Fruit fly (Drosophila melanogaster) whole organism, embryonic: Measurements from ENCODE around the gene Nsun5.

Experiments
- Antp ChIP-seq: fragments of 200-800 bp; sonication (Bioruptor generic); optimal IDR thresholded peaks from 3 replicates; lab custom pipeline; 2016; ENCODE audit warnings: missing biosample characterization, missing genetic modification characterization
- Atf-2 ChIP-seq: fragments of 200-800 bp; sonication (Bioruptor generic); optimal IDR thresholded peaks from 2 replicates; lab custom pipeline; 2016; ENCODE audit warnings: missing biosample characterization, missing genetic modification characterization
- Awh ChIP-seq: fragments of 200-800 bp; sonication (Bioruptor generic); IDR thresholded peaks from 2 replicates; pipeline ENCODE4, ENCODE4 v1.3.6; 2022; ENCODE audit warnings: missing biosample characterization, missing genetic modification characterization
- CG10431 ChIP-seq: fragments of 200-800 bp; sonication (Bioruptor generic); optimal IDR thresholded peaks from 3 replicates; lab custom pipeline; 2018; ENCODE audit warnings: missing biosample characterization, mild to moderate bottlenecking, missing genetic modification characterization
- CG10654 ChIP-seq: fragments of 200-800 bp; sonication (Bioruptor generic); optimal IDR thresholded peaks from 2 replicates; lab custom pipeline; 2016; ENCODE audit warnings: missing biosample characterization, missing genetic modification characterization
- CG15073 ChIP-seq: fragments of 200-800 bp; sonication (Bioruptor generic); optimal IDR thresholded peaks from 2 replicates; lab custom pipeline; 2016; ENCODE audit warnings: missing biosample characterization, missing genetic modification characterization
- CG1603 ChIP-seq: fragments of 200-800 bp; sonication (Bioruptor generic); optimal IDR thresholded peaks from 2 replicates; lab custom pipeline; 2019; ENCODE audit warnings: missing biosample characterization, mild to moderate bottlenecking, missing genetic modification characterization, moderate library complexity
- CG17328 ChIP-seq: fragments of 200-800 bp; sonication (Bioruptor generic); IDR thresholded peaks from 2 replicates; pipeline ENCODE4 v1.3.6; 2022; ENCODE audit warnings: missing biosample characterization, missing genetic modification characterization
- CG2678 ChIP-seq: fragments of 200-800 bp; sonication (Bioruptor generic); optimal IDR thresholded peaks from 3 replicates; lab custom pipeline; 2019; ENCODE audit warnings: missing biosample characterization, mild to moderate bottlenecking, missing genetic modification characterization, moderate library complexity
- CG3407 ChIP-seq: fragments of 200-800 bp; sonication (Bioruptor generic); optimal IDR thresholded peaks from 2 replicates; lab custom pipeline; 2018; ENCODE audit warnings: missing biosample characterization, mild to moderate bottlenecking, missing genetic modification characterization
- CG6272 ChIP-seq: fragments of 200-800 bp; sonication (Bioruptor generic); IDR thresholded peaks from 2 replicates; pipeline ENCODE4 v1.3.6; 2022; ENCODE audit warnings: missing biosample characterization, missing genetic modification characterization
- CG6813 ChIP-seq: fragments of 200-800 bp; sonication (Bioruptor generic); optimal IDR thresholded peaks from 2 replicates; lab custom pipeline; 2017; ENCODE audit warnings: missing biosample characterization, missing genetic modification characterization, mild to moderate bottlenecking, moderate library complexity, missing genetic modification reagents
- CG6854 ChIP-seq: fragments of 200-800 bp; sonication (Bioruptor generic); optimal IDR thresholded peaks from 3 replicates; lab custom pipeline; 2017; ENCODE audit warnings: missing biosample characterization, mild to moderate bottlenecking, missing genetic modification characterization
- CG7928 ChIP-seq: fragments of 200-800 bp; sonication (Bioruptor generic); optimal IDR thresholded peaks from 2 replicates; lab custom pipeline; 2017; ENCODE audit warnings: missing biosample characterization, mild to moderate bottlenecking, missing genetic modification characterization
- E2f2 ChIP-seq: fragments of 200-800 bp; sonication (Bioruptor generic); IDR thresholded peaks from 2 replicates; pipeline ENCODE4 v1.3.6; 2022; ENCODE audit warnings: missing biosample characterization, missing genetic modification characterization
- ERR ChIP-seq: fragments of 200-800 bp; sonication (Bioruptor generic); optimal IDR thresholded peaks from 2 replicates; lab custom pipeline; 2016; ENCODE audit warnings: missing biosample characterization, missing genetic modification characterization
- Fer2 ChIP-seq: fragments of 200-800 bp; sonication (Bioruptor generic); optimal IDR thresholded peaks from 2 replicates; lab custom pipeline; 2018; ENCODE audit warnings: missing biosample characterization, mild to moderate bottlenecking, missing genetic modification characterization, moderate library complexity
- GATAe ChIP-seq: fragments of 200-800 bp; sonication (Bioruptor generic); conservative IDR thresholded peaks from 2 replicates; pipeline ENCODE4 v1.3.6; 2022; ENCODE audit warnings: missing biosample characterization, missing genetic modification characterization
- H15 ChIP-seq: fragments of 200-800 bp; sonication (Bioruptor generic); IDR thresholded peaks from 3 replicates; pipeline ENCODE4 v1.3.6; 2022; ENCODE audit warnings: missing biosample characterization, missing genetic modification characterization
- HHEX ChIP-seq: fragments of 200-800 bp; sonication (Bioruptor generic); optimal IDR thresholded peaks from 3 replicates; lab custom pipeline; 2017; ENCODE audit warnings: missing biosample characterization, mild to moderate bottlenecking, missing genetic modification characterization, missing genetic modification reagents
- HmgZ ChIP-seq: fragments of 200-800 bp; sonication (Bioruptor generic); optimal IDR thresholded peaks from 2 replicates; lab custom pipeline; 2018; ENCODE audit warnings: missing biosample characterization, mild to moderate bottlenecking, missing genetic modification characterization
- Hmx ChIP-seq: fragments of 200-800 bp; sonication (Bioruptor generic); optimal IDR thresholded peaks from 2 replicates; lab custom pipeline; 2016; ENCODE audit warnings: missing biosample characterization, missing genetic modification characterization
- Hr3 ChIP-seq: fragments of 200-800 bp; sonication (Bioruptor generic); optimal IDR thresholded peaks from 3 replicates; lab custom pipeline; 2016; ENCODE audit warnings: missing biosample characterization, missing genetic modification characterization
- Hr51 ChIP-seq, 2 experiments: fragments of 200-800 bp; sonication (Bioruptor generic); optimal IDR thresholded peaks; 2 replicates in 1 of 2; 3 replicates in 1 of 2; lab custom pipeline; 2016 to 2018; ENCODE audit warnings: missing biosample characterization in 2 of 2, missing genetic modification characterization in 2 of 2, mild to moderate bottlenecking in 1 of 2, moderate library complexity in 1 of 2
- Lpt ChIP-seq: fragments of >200 bp; optimal IDR thresholded peaks from 2 replicates; lab custom pipeline; 2018; ENCODE audit warnings: missing biosample characterization, missing genetic modification characterization
- NC2α ChIP-seq: fragments of 200-800 bp; sonication (Bioruptor generic); optimal IDR thresholded peaks from 2 replicates; lab custom pipeline; 2016; ENCODE audit warnings: missing biosample characterization, missing genetic modification characterization
- NC2β ChIP-seq: fragments of 200-800 bp; sonication (Bioruptor generic); optimal IDR thresholded peaks from 2 replicates; lab custom pipeline; 2016; ENCODE audit warnings: missing biosample characterization, missing genetic modification characterization
- Oli ChIP-seq: fragments of 200-800 bp; sonication (Bioruptor generic); optimal IDR thresholded peaks from 2 replicates; lab custom pipeline; 2018; ENCODE audit warnings: missing biosample characterization, mild to moderate bottlenecking, missing genetic modification characterization, moderate library complexity
- Pdp1 ChIP-seq, 2 experiments: fragments of 200-800 bp; sonication (Bioruptor generic); optimal IDR thresholded peaks; 3 replicates each; lab custom pipeline; 2016; ENCODE audit warnings: missing biosample characterization in 2 of 2, missing genetic modification characterization in 2 of 2, mild to moderate bottlenecking in 1 of 2, moderate library complexity in 1 of 2
- Stat92E ChIP-seq, 3 experiments: fragments of >200 bp in 2 of 3; fragments of 200-800 bp in 1 of 3; sonication (Bioruptor generic) in 1 of 3; optimal IDR thresholded peaks; 2 replicates each; lab custom pipeline; 2017 to 2019; ENCODE audit warnings: missing biosample characterization in 3 of 3, missing genetic modification characterization in 3 of 3, mild to moderate bottlenecking in 1 of 3, moderate library complexity in 1 of 3
- Xrp1 ChIP-seq: fragments of 200-800 bp; sonication (Bioruptor generic); IDR thresholded peaks from 2 replicates; pipeline ENCODE4 v1.3.6; 2022; ENCODE audit warnings: missing biosample characterization, missing genetic modification characterization
- bbx ChIP-seq: fragments of 200-800 bp; sonication (Bioruptor generic); IDR thresholded peaks from 2 replicates; pipeline ENCODE4 v1.3.6; 2022; ENCODE audit warnings: missing biosample characterization, missing genetic modification characterization; ENCODE audit not compliant: partially characterized antibody
- br ChIP-seq: fragments of >200 bp; optimal IDR thresholded peaks from 2 replicates; lab custom pipeline; 2017
- crc ChIP-seq: fragments of 200-800 bp; sonication (Bioruptor generic); optimal IDR thresholded peaks from 2 replicates; lab custom pipeline; 2016; ENCODE audit warnings: missing biosample characterization, missing genetic modification characterization
- dysf ChIP-seq: fragments of 200-800 bp; sonication (Bioruptor generic); IDR thresholded peaks from 3 replicates; pipeline ENCODE4 v1.3.6; 2022; ENCODE audit warnings: missing biosample characterization, missing genetic modification characterization
- fru ChIP-seq: fragments of >200 bp; optimal IDR thresholded peaks from 2 replicates; lab custom pipeline; 2017
- gcm2 ChIP-seq: fragments of 200-800 bp; sonication (Bioruptor generic); optimal IDR thresholded peaks from 2 replicates; lab custom pipeline; 2016; ENCODE audit warnings: missing biosample characterization, missing genetic modification characterization
- inv ChIP-seq: fragments of 200-800 bp; sonication (Bioruptor generic); IDR thresholded peaks from 2 replicates; pipeline ENCODE4 v1.3.6; 2022; ENCODE audit warnings: missing biosample characterization, missing genetic modification characterization; ENCODE audit not compliant: partially characterized antibody
- ken ChIP-seq: fragments of 200-800 bp; sonication (Bioruptor generic); IDR thresholded peaks from 3 replicates; pipeline ENCODE4 v1.3.6; 2022; ENCODE audit warnings: missing biosample characterization, missing genetic modification characterization
- kni ChIP-seq: fragments of 200-800 bp; sonication (Bioruptor generic); optimal IDR thresholded peaks from 3 replicates; lab custom pipeline; 2017; ENCODE audit warnings: mild to moderate bottlenecking, missing biosample characterization, missing genetic modification reagents, missing genetic modification characterization
- lov ChIP-seq, 2 experiments: fragments of 200-800 bp in 1 of 2; fragments of >200 bp in 1 of 2; sonication (Bioruptor generic) in 1 of 2; IDR thresholded peaks in 1 of 2; optimal IDR thresholded peaks in 1 of 2; 2 replicates in 1 of 2; 3 replicates in 1 of 2; pipeline versions ENCODE4 v1.3.6 to Lab custom; 2017 to 2022; ENCODE audit warnings: missing biosample characterization in 1 of 2, missing genetic modification characterization in 1 of 2
- onecut ChIP-seq: fragments of 200-800 bp; sonication (Bioruptor generic); IDR thresholded peaks from 2 replicates; pipeline ENCODE4 v1.3.6; 2022; ENCODE audit warnings: missing biosample characterization, missing genetic modification characterization
- pfk ChIP-seq: fragments of 200-800 bp; sonication (Bioruptor generic); optimal IDR thresholded peaks from 2 replicates; lab custom pipeline; 2018; ENCODE audit warnings: missing biosample characterization, mild to moderate bottlenecking, missing genetic modification characterization, moderate library complexity
- rib ChIP-seq: fragments of 200-800 bp; sonication (Bioruptor generic); IDR thresholded peaks from 2 replicates; pipeline ENCODE4 v1.3.6; 2022; ENCODE audit warnings: missing biosample characterization, missing genetic modification characterization
- run ChIP-seq: fragments of 200-800 bp; sonication (Bioruptor generic); optimal IDR thresholded peaks from 3 replicates; lab custom pipeline; 2018; ENCODE audit warnings: missing biosample characterization, mild to moderate bottlenecking, missing genetic modification characterization
- sqz ChIP-seq: fragments of 200-800 bp; sonication (Bioruptor generic); optimal IDR thresholded peaks from 3 replicates; lab custom pipeline; 2018; ENCODE audit warnings: missing biosample characterization, mild to moderate bottlenecking, missing genetic modification characterization
- tup ChIP-seq: fragments of 200-800 bp; sonication (Bioruptor generic); optimal IDR thresholded peaks from 2 replicates; lab custom pipeline; 2016; ENCODE audit warnings: missing biosample characterization, mild to moderate bottlenecking, missing genetic modification characterization, moderate library complexity
- wdn ChIP-seq: fragments of 200-800 bp; sonication (Bioruptor generic); IDR thresholded peaks from 2 replicates; pipeline ENCODE4 v1.3.6; 2022; ENCODE audit warnings: missing biosample characterization, missing genetic modification characterization
- wek ChIP-seq: fragments of 200-800 bp; sonication (Bioruptor generic); optimal IDR thresholded peaks from 3 replicates; lab custom pipeline; 2018; ENCODE audit warnings: missing biosample characterization, mild to moderate bottlenecking, missing genetic modification characterization, moderate library complexity

Gene Nsun5

DNA sequence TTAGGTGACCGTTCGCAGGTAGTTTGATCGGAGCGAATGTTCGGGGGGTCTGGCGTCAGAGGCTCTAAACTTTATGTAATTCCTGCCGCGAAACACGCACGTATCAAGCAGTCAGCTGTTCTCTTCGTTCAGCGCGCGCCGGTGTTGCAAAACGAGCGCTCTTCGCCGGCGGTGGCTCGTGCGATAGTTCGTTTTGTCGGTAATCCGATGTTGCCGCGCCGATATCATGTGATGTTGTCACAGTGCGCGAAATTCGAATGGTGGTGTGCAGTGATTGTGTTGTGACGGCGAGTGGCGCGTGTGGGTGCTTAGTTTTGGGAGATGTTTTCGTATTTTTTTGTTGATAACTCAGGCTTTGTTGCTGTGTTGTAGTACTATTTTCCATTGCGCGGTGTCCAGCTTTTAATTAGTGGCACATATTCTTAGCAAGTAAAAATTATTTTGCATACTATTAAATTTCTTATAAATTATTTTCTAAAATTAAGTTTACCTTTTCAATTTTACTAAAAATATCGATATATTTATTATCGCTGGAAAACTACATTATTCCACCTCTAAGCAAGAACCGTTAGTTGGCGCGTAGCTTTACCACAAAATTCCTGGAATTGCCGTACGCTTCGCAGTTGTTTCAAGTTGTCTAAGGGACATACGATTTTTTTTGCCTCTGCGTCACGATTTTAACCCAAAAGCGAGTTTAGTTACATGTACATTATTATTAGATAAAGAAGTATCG is 5.3 kb downstream of the Nsun5 start, which contains the start of gene nanos (continued):
- TF ChIP-seq tup (peak; percentile 41), lov (optimal IDR thresholded peaks at IDR 0.05; lab: Kevin White, UChicago) (no peak), lov (GFP tag; IDR thresholded peaks at IDR 0.05; lab: Robert Waterston, UW) (0 out of 3 replicates have a peak, but pooled peaks have one; percentile 53), Hr3 (GFP tag; lab: Kevin White, UChicago) (peak; percentile 42), onecut (GFP tag; lab: Robert Waterston, UW) (no peak), run (tag; lab: Kevin White, UChicago) (no peak), sqz (no peak), GATAe (GFP tag; lab: Robert Waterston, UW) (no peak), bbx (GFP tag; lab: Robert Waterston, UW) (peak; percentile 99), kni (GFP tag; lab: Kevin White, UChicago) (no peak), CG17328 (GFP tag; lab: Robert Waterston, UW) (no peak), Antp (GFP tag; lab: Kevin White, UChicago) (peak; percentile 84), CG6854 (GFP tag; lab: Kevin White, UChicago) (no peak), E2f2 (GFP tag; lab: Robert Waterston, UW) (peak; percentile 99), rib (GFP tag; lab: Robert Waterston, UW) (0 out of 2 replicates have a peak, but pooled peaks have one; percentile 53), pfk (GFP tag; lab: Kevin White, UChicago) (peak; percentile 44), gcm2 (GFP tag; lab: Kevin White, UChicago) (no peak), NC2β (GFP tag; lab: Kevin White, UChicago) (peak; percentile 56), br (lab: Kevin White, UChicago) (no peak), Stat92E (GFP tag; optimal IDR thresholded peaks at IDR 0.05; lab: Kevin White, UChicago) (no peak), Fer2 (no peak), Pdp1 (GFP tag; optimal IDR thresholded peaks at IDR 0.05; lab: Kevin White, UChicago) (peak; percentile 57 to 99), CG3407 (GFP tag; lab: Kevin White, UChicago) (no peak), ken (GFP tag; lab: Robert Waterston, UW) (peak; percentile 73; the same call in 2 of the 3 replicates), CG6272 (GFP tag; lab: Robert Waterston, UW) (peak; percentile 71), HHEX (GFP tag; lab: Kevin White, UChicago) (peak; percentile 39), ERR (GFP tag; lab: Kevin White, UChicago) (peak; percentile 75), Xrp1 (GFP tag; lab: Robert Waterston, UW) (peak; percentile 46; the same call in 1 of the 2 replicates), crc (GFP tag; lab: Kevin White, UChicago) (no peak), dysf (GFP tag; lab: Robert Waterston, UW) (peak; percentile 59; the same call in 2 of the 3 replicates), Awh (no peak), Atf-2 (GFP tag; lab: Kevin White, UChicago) (no peak), CG15073 (GFP tag; lab: Kevin White, UChicago) (no peak), CG1603 (tag; lab: Kevin White, UChicago) (peak; percentile 83), Oli (peak; percentile 13), CG2678 (tag; lab: Kevin White, UChicago) (peak; percentile 37), CG7928 (GFP tag; lab: Kevin White, UChicago) (peak; percentile 45), wdn (GFP tag; lab: Robert Waterston, UW) (0 out of 2 replicates have a peak, but pooled peaks have one; percentile 27), wek (GFP tag; lab: Kevin White, UChicago) (peak; percentile 36), inv (GFP tag; lab: Robert Waterston, UW) (peak; percentile 99), CG10431 (GFP tag; lab: Kevin White, UChicago) (peak; percentile 1), CG6813 (GFP tag; lab: Kevin White, UChicago) (peak; percentile 10), HmgZ (tag; lab: Kevin White, UChicago) (peak; percentile 93), Hr51 (GFP tag; optimal IDR thresholded peaks at IDR 0.05; lab: Kevin White, UChicago) (peak; percentile 27 to 82), fru (lab: Kevin White, UChicago) (no peak), CG10654 (GFP tag; lab: Kevin White, UChicago) (peak; percentile 18), Hmx (GFP tag; lab: Kevin White, UChicago) (no peak), Lpt (GFP tag; lab: Kevin White, UChicago) (no peak), H15 (no peak; the same call in 2 of the 3 replicates), NC2α (GFP tag; lab: Kevin White, UChicago) (peak; percentile 36)
